Fruit fly (Drosophila melanogaster): ENCODE measurements around the gene PGS1.

The PGS1 gene

dm6 chr3R:18741027-18741843 lies 4.6 kb downstream of the PGS1 start (continued):
- TF ChIP-seq CG8290 (GFP tag; optimal IDR thresholded peaks at IDR 0.05) (peak; percentile 75), CG8290 (tag; optimal IDR thresholded peaks at IDR 0.05) (peak; percentile 78 to 92), Opbp (GFP tag; IDR thresholded peaks at IDR 0.05; ENCODE audit: partially characterized antibody) (no peak), TFAM (GFP tag; optimal IDR thresholded peaks at IDR 0.05) (peak; percentile 80), CG12744 (GFP tag; optimal IDR thresholded peaks at IDR 0.05) (peak; percentile 88), CG1233 (GFP tag; optimal IDR thresholded peaks at IDR 0.05) (peak; percentile 97), tna (GFP tag; IDR thresholded peaks at IDR 0.05; ENCODE audit: partially characterized antibody) (no peak), CG12769 (tag; optimal IDR thresholded peaks at IDR 0.05) (peak; percentile 97), CG17912 (GFP tag; optimal IDR thresholded peaks at IDR 0.05) (peak; percentile 66), BEAF-32 (GFP tag; optimal IDR thresholded peaks at IDR 0.05) (peak; percentile 7), Hr39 (optimal IDR thresholded peaks at IDR 0.05) (no peak)

- TF ChIP-seq CG1603 (tag; optimal IDR thresholded peaks at IDR 0.05) (peak; percentile 33), CG9932 (GFP tag; IDR thresholded peaks at IDR 0.05) (peak; percentile 37; the same call in 1 of the 2 replicates), CG42726 (GFP tag; IDR thresholded peaks at IDR 0.05; ENCODE audit: partially characterized antibody) (peak; percentile 56; the same call in 1 of the 2 replicates), CG11696 (GFP tag; IDR thresholded peaks at IDR 0.05) (no peak), org-1 (GFP tag; optimal IDR thresholded peaks at IDR 0.05) (peak; percentile 5), kah (GFP tag; optimal IDR thresholded peaks at IDR 0.05) (peak; percentile 87), sr (GFP tag; IDR thresholded peaks at IDR 0.05) (peak; percentile 62), Jarid2 (GFP tag; optimal IDR thresholded peaks at IDR 0.05) (peak; percentile 93), klu (GFP tag; IDR thresholded peaks at IDR 0.05) (no peak), wek (GFP tag; optimal IDR thresholded peaks at IDR 0.05) (peak; percentile 69), Doc2 (GFP tag; IDR thresholded peaks at IDR 0.05) (no peak), dm (GFP tag; optimal IDR thresholded peaks at IDR 0.05) (no peak), Atf6 (GFP tag; IDR thresholded peaks at IDR 0.05) (no peak), CG13775 (GFP tag; optimal IDR thresholded peaks at IDR 0.05) (no peak), otp (GFP tag; IDR thresholded peaks at IDR 0.05) (peak; percentile 62; the same call in 1 of the 3 replicates), CG11723 (GFP tag; optimal IDR thresholded peaks at IDR 0.05) (no peak), abd-A (tag; optimal IDR thresholded peaks at IDR 0.05) (peak; percentile 88), CG7987 (GFP tag; optimal IDR thresholded peaks at IDR 0.05) (peak; percentile 35), stc (GFP tag; IDR thresholded peaks at IDR 0.05) (no peak), Meics (GFP tag; optimal IDR thresholded peaks at IDR 0.05) (peak; percentile 13), CG2889 (GFP tag; IDR thresholded peaks at IDR 0.05) (no peak), Dref (GFP tag; IDR thresholded peaks at IDR 0.05) (0 out of 2 replicates have a peak, but pooled peaks have one; percentile 27), Myb (GFP tag; optimal IDR thresholded peaks at IDR 0.05) (no peak), CG15514 (GFP tag; optimal IDR thresholded peaks at IDR 0.05) (peak; percentile 12), H2.0 (GFP tag; IDR thresholded peaks at IDR 0.05) (0 out of 2 replicates have a peak, but pooled peaks have one; percentile 6), Hr51 (GFP tag; optimal IDR thresholded peaks at IDR 0.05) (peak in 1 of 2 experiments; percentile 8), ERR (GFP tag; optimal IDR thresholded peaks at IDR 0.05) (no peak), CG2875 (GFP tag; optimal IDR thresholded peaks at IDR 0.05) (no peak), NFAT (GFP tag; IDR thresholded peaks at IDR 0.05) (peak; percentile 30; the same call in 1 of the 2 replicates), CG6272 (GFP tag; IDR thresholded peaks at IDR 0.05) (peak; percentile 28; the same call in 1 of the 2 replicates), GATAe (GFP tag; conservative IDR thresholded peaks at IDR 0.05) (no peak), Sox100B (GFP tag; optimal IDR thresholded peaks at IDR 0.05) (peak; percentile 2), grn (GFP tag; optimal IDR thresholded peaks at IDR 0.05) (peak; percentile 35), CG7928 (GFP tag; optimal IDR thresholded peaks at IDR 0.05) (no peak), croc (GFP tag; conservative IDR thresholded peaks at IDR 0.05) (no peak)
Observed at dm6 chr3R:18739978-18740954, 5.6 kb downstream of the PGS1 start.
